Worm (Caenorhabditis elegans): ENCODE results near the gene odc-1.
A peak's percentile ranks its signal among the peaks of the same experiment; 100 is the strongest.

Gene odc-1

ce11 chrV:6888828-6889227 is 11.2 kb downstream of the odc-1 start (continued):
- TF ChIP-seq dmd-6 (GFP tag; IDR thresholded peaks at IDR 0.05) (peak; percentile 70), nhr-11 (tag; optimal IDR thresholded peaks at IDR 0.05) (no peak), nhr-237 (tag; optimal IDR thresholded peaks at IDR 0.05) (no peak), lin-38 (GFP tag; IDR thresholded peaks at IDR 0.05) (peak; percentile 77)

ce11 chrV:6885070-6885469 is 15.0 kb downstream of the odc-1 start:
- no peak for TF ChIP-seq Y5F2A.4 (GFP tag; optimal IDR thresholded peaks at IDR 0.05)
- no peak for TF ChIP-seq jun-1 (tag; optimal IDR thresholded peaks at IDR 0.05)
- peak; percentile 94 for TF ChIP-seq aha-1 (tag)
- no peak for TF ChIP-seq lin-39 (tag; optimal IDR thresholded peaks at IDR 0.05)
- TF ChIP-seq ZK337.2 (GFP tag; IDR thresholded peaks at IDR 0.05): no peak

- TF ChIP-seq zfp-2 (tag; optimal IDR thresholded peaks at IDR 0.05) (no peak), aha-1 (tag) (peak; percentile 92)
Measured at ce11 chrV:6882452-6882939, 17.5 kb downstream of the odc-1 start.

DNA sequence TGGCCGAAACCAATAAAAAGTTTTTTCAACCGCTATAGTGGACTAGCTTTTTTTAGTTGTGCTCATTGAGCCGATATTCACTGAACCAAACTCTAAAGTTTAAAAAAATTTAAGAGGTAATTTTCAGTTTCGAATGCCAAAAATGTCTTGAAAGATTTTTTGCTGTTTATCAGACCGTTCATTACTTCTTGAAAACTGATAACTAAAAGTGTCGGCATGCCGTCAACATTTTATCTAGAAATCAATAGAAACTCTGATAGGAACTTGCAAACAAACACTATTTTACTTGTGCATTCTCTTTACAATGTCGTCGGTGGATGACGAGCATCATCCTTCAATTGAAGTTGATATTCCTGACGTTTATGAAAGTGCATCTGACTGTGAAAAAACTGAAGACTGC is 18.3 kb downstream of the odc-1 start:
- TF ChIP-seq pqm-1 (tag; optimal IDR thresholded peaks at IDR 0.05): peak; percentile 72
- TF ChIP-seq nhr-28 (tag; optimal IDR thresholded peaks at IDR 0.05): peak; percentile 55
- no peak for TF ChIP-seq lin-29 (GFP tag; IDR thresholded peaks at IDR 0.05)
- no peak for TF ChIP-seq ceh-44 (GFP tag; IDR thresholded peaks at IDR 0.05)
- TF ChIP-seq ceh-28 (tag; optimal IDR thresholded peaks at IDR 0.05): no peak
- TF ChIP-seq rbr-2 (tag; optimal IDR thresholded peaks at IDR 0.05): no peak
- no peak for TF ChIP-seq R02D3.7 (tag; optimal IDR thresholded peaks at IDR 0.05)
- TF ChIP-seq vab-7 (GFP tag; IDR thresholded peaks at IDR 0.05): no peak
- no peak for TF ChIP-seq T26A8.4 (GFP tag; IDR thresholded peaks at IDR 0.05)
- TF ChIP-seq dve-1 (tag; optimal IDR thresholded peaks at IDR 0.05; ENCODE audit: insufficient read depth): peak; percentile 14
- TF ChIP-seq Y75B8A.6 (GFP tag; IDR thresholded peaks at IDR 0.05): no peak
- TF ChIP-seq mxl-3 (GFP tag; optimal IDR thresholded peaks at IDR 0.05): no peak
- no peak for TF ChIP-seq T20F7.1 (GFP tag; optimal IDR thresholded peaks at IDR 0.05)
- TF ChIP-seq daf-16 (GFP tag; optimal IDR thresholded peaks at IDR 0.05): no peak
- TF ChIP-seq daf-16 (tag; optimal IDR thresholded peaks at IDR 0.05): peak; percentile 79
- TF ChIP-seq dmd-6 (GFP tag; IDR thresholded peaks at IDR 0.05): peak; percentile 31; the same call in 1 of the 2 replicates
- no peak for TF ChIP-seq nhr-237 (tag; optimal IDR thresholded peaks at IDR 0.05)
- no peak for TF ChIP-seq fos-1 (tag; optimal IDR thresholded peaks at IDR 0.05)
- TF ChIP-seq ceh-32 (tag; optimal IDR thresholded peaks at IDR 0.05; ENCODE audit: poor library complexity): no peak
- no peak for TF ChIP-seq ZK546.5 (tag; optimal IDR thresholded peaks at IDR 0.05)
- TF ChIP-seq zip-11 (GFP tag; IDR thresholded peaks at IDR 0.05): no peak
- TF ChIP-seq madf-5 (GFP tag; IDR thresholded peaks at IDR 0.05): no peak
- no peak for TF ChIP-seq ctbp-1 (GFP tag; IDR thresholded peaks at IDR 0.05)
- TF ChIP-seq set-16 (GFP tag; IDR thresholded peaks at IDR 0.05): no peak
- TF ChIP-seq F49E8.2 (tag; optimal IDR thresholded peaks at IDR 0.05; ENCODE audit: borderline replicate concordance): no peak
- TF ChIP-seq Y5F2A.4 (GFP tag; optimal IDR thresholded peaks at IDR 0.05): no peak
- TF ChIP-seq nhr-42 (GFP tag; IDR thresholded peaks at IDR 0.05): no peak
- TF ChIP-seq snpc-1.2 (GFP tag; IDR thresholded peaks at IDR 0.05): no peak
- peak; percentile 30 for TF ChIP-seq hlh-11 (tag; optimal IDR thresholded peaks at IDR 0.05)
- no peak for TF ChIP-seq mxl-2 (GFP tag; conservative IDR thresholded peaks at IDR 0.05)
- TF ChIP-seq dmd-8 (GFP tag; IDR thresholded peaks at IDR 0.05): no peak
- TF ChIP-seq hif-1 (tag; optimal IDR thresholded peaks at IDR 0.05): no peak
- TF ChIP-seq ceh-62 (tag; optimal IDR thresholded peaks at IDR 0.05): no peak
- TF ChIP-seq lsy-2 (tag; optimal IDR thresholded peaks at IDR 0.05): no peak
- no peak for TF ChIP-seq daf-8 (GFP tag; IDR thresholded peaks at IDR 0.05)
- no peak for TF ChIP-seq cey-2 (tag; optimal IDR thresholded peaks at IDR 0.05; ENCODE audit: borderline replicate concordance, insufficient read depth)
- TF ChIP-seq D1046.2 (GFP tag; IDR thresholded peaks at IDR 0.05): no peak
- TF ChIP-seq nhr-11 (tag; optimal IDR thresholded peaks at IDR 0.05): no peak
- no peak for TF ChIP-seq zip-2 (tag; optimal IDR thresholded peaks at IDR 0.05)
- TF ChIP-seq nhr-77 (tag; optimal IDR thresholded peaks at IDR 0.05): no peak
